Worm (Caenorhabditis elegans): Measurements from ENCODE around the gene npr-37.
A peak's percentile ranks its signal among the peaks of the same experiment; 100 is the strongest.

The npr-37 gene

DNA sequence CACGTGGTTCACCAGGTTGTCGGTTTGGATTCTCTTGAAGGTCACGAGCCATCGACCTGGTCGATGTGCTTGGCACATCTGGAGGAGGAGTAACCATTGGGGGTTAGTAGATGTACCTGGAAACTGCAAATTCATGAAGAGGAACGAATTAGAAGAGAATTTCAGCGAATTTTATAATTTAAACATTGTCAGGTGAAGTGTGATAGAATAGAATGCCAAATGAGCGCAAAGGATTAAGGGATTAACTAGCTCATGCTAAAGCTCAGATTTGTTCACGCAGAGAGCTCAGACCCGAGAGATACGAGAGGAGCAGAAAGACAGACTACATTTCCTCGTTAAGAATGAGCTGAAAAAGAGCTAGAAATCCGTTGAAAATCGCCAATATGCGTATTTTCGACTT lies 55.9 kb downstream of the npr-37 start, which contains the start of gene daf-18:
Gene daf-18, minus strand, starts transcription at position 126 of the 400 bp plus-strand sequence.
- TF ChIP-seq ceh-36 (tag; optimal IDR thresholded peaks at IDR 0.05) (peak; percentile 74), pes-1 (GFP tag; IDR thresholded peaks at IDR 0.05) (no peak)

- no peak for TF ChIP-seq hnd-1 (tag; optimal IDR thresholded peaks at IDR 0.05)
- no peak for TF ChIP-seq scrt-1 (GFP tag; IDR thresholded peaks at IDR 0.05)
- no peak for TF ChIP-seq ets-7 (tag; optimal IDR thresholded peaks at IDR 0.05)
- TF ChIP-seq aly-1 (tag; optimal IDR thresholded peaks at IDR 0.05) = no peak
- TF ChIP-seq hmbx-1 (tag; optimal IDR thresholded peaks at IDR 0.05) = no peak
- TF ChIP-seq ama-1 (optimal IDR thresholded peaks at IDR 0.05) = no peak
- no peak for TF ChIP-seq ceh-36 (tag; optimal IDR thresholded peaks at IDR 0.05)
- no peak for TF ChIP-seq sea-1 (GFP tag; conservative IDR thresholded peaks at IDR 0.05)
- TF ChIP-seq flt-1 (GFP tag; IDR thresholded peaks at IDR 0.05) = no peak
- TF ChIP-seq F13C5.2 (tag; optimal IDR thresholded peaks at IDR 0.05) = no peak
- TF ChIP-seq tra-4 (tag; optimal IDR thresholded peaks at IDR 0.05) = no peak
- no peak for TF ChIP-seq hmg-4 (GFP tag; optimal IDR thresholded peaks at IDR 0.05)
- no peak for TF ChIP-seq tbx-37 (GFP tag; conservative IDR thresholded peaks at IDR 0.05)
Observed at ce11 chrIV:422112-422511, 58.9 kb downstream of the npr-37 start.

- no peak for TF ChIP-seq ama-1 (optimal IDR thresholded peaks at IDR 0.05)
- no peak for TF ChIP-seq B0310.2 (tag; optimal IDR thresholded peaks at IDR 0.05)
- no peak for TF ChIP-seq tra-4 (tag; optimal IDR thresholded peaks at IDR 0.05)
- TF ChIP-seq tbx-37 (GFP tag; conservative IDR thresholded peaks at IDR 0.05) = no peak
- TF ChIP-seq F13C5.2 (tag; optimal IDR thresholded peaks at IDR 0.05) = no peak
- no peak for TF ChIP-seq tbx-11 (GFP tag; IDR thresholded peaks at IDR 0.05)
- no peak for TF ChIP-seq hmbx-1 (tag; optimal IDR thresholded peaks at IDR 0.05)
- TF ChIP-seq hmg-4 (GFP tag; optimal IDR thresholded peaks at IDR 0.05) = no peak
- TF ChIP-seq ets-7 (tag; optimal IDR thresholded peaks at IDR 0.05) = no peak
- TF ChIP-seq scrt-1 (GFP tag; IDR thresholded peaks at IDR 0.05) = no peak
- TF ChIP-seq flt-1 (GFP tag; IDR thresholded peaks at IDR 0.05) = no peak
- no peak for TF ChIP-seq ceh-36 (tag; optimal IDR thresholded peaks at IDR 0.05)
- TF ChIP-seq pes-1 (GFP tag; IDR thresholded peaks at IDR 0.05) = no peak
- no peak for TF ChIP-seq aly-1 (tag; optimal IDR thresholded peaks at IDR 0.05)
- TF ChIP-seq hnd-1 (tag; optimal IDR thresholded peaks at IDR 0.05) = no peak
- TF ChIP-seq sea-1 (GFP tag; conservative IDR thresholded peaks at IDR 0.05) = no peak
- TF ChIP-seq ceh-13 (GFP tag; optimal IDR thresholded peaks at IDR 0.05) = no peak
Observed at ce11 chrIV:420686-421085, 60.3 kb downstream of the npr-37 start.

- TF ChIP-seq hmbx-1 (tag; optimal IDR thresholded peaks at IDR 0.05) = no peak
- no peak for TF ChIP-seq ceh-36 (tag; optimal IDR thresholded peaks at IDR 0.05)
- TF ChIP-seq F13C5.2 (tag; optimal IDR thresholded peaks at IDR 0.05) = no peak
- TF ChIP-seq tbx-11 (GFP tag; IDR thresholded peaks at IDR 0.05) = no peak
- TF ChIP-seq flt-1 (GFP tag; IDR thresholded peaks at IDR 0.05) = no peak
- no peak for TF ChIP-seq hnd-1 (tag; optimal IDR thresholded peaks at IDR 0.05)
Observed at ce11 chrIV:419674-420073, 61.3 kb downstream of the npr-37 start, which contains the start of gene eri-1. eri-1 (minus strand) TSS chrIV:419958.
